Fruit fly (Drosophila melanogaster) whole organism, embryonic: ENCODE measurements around the gene Btnd.

Experiments used
- Aef1 ChIP-seq: fragments of 200-800 bp; sonication (Bioruptor generic); IDR thresholded peaks from 3 replicates; pipeline ENCODE4 v1.3.6; 2022; ENCODE audit warnings: missing biosample characterization, missing genetic modification characterization
- Atf6 ChIP-seq: fragments of 200-800 bp; sonication (Bioruptor generic); IDR thresholded peaks from 2 replicates; pipeline ENCODE4 v1.3.6; 2022; ENCODE audit warnings: missing biosample characterization, missing genetic modification characterization
- CG11247 ChIP-seq: fragments of 200-800 bp; sonication (Bioruptor generic); IDR thresholded peaks from 2 replicates; pipeline ENCODE4 v1.3.6; 2022; ENCODE audit warnings: missing biosample characterization, missing genetic modification characterization
- CG12391 ChIP-seq: fragments of 200-800 bp; sonication (Bioruptor generic); optimal IDR thresholded peaks from 3 replicates; lab custom pipeline; 2018; ENCODE audit warnings: missing biosample characterization, mild to moderate bottlenecking, missing genetic modification characterization, moderate library complexity
- CG15269 ChIP-seq: fragments of 200-800 bp; sonication (Bioruptor generic); optimal IDR thresholded peaks from 2 replicates; lab custom pipeline; 2018; ENCODE audit warnings: missing biosample characterization, mild to moderate bottlenecking, missing genetic modification characterization, moderate library complexity
- CG1647 ChIP-seq: fragments of 200-800 bp; sonication (Bioruptor generic); optimal IDR thresholded peaks from 3 replicates; lab custom pipeline; 2016; ENCODE audit warnings: missing biosample characterization, missing genetic modification characterization
- CG16779 ChIP-seq: fragments of 200-800 bp; sonication (Bioruptor generic); IDR thresholded peaks from 2 replicates; pipeline ENCODE4 v1.3.6; 2022; ENCODE audit warnings: missing biosample characterization, missing genetic modification characterization
- CG17385 ChIP-seq: fragments of 200-800 bp; sonication (Bioruptor generic); optimal IDR thresholded peaks from 3 replicates; lab custom pipeline; 2018; ENCODE audit warnings: missing biosample characterization, mild to moderate bottlenecking, missing genetic modification characterization
- CG18599 ChIP-seq: fragments of 200-800 bp; sonication (Bioruptor generic); optimal IDR thresholded peaks from 3 replicates; lab custom pipeline; 2017; ENCODE audit warnings: missing biosample characterization, missing genetic modification characterization, mild to moderate bottlenecking, moderate library complexity, missing genetic modification reagents
- CG32772 ChIP-seq: fragments of 200-800 bp; sonication (Bioruptor generic); IDR thresholded peaks from 2 replicates; pipeline ENCODE4 v1.3.6; 2022; ENCODE audit warnings: missing biosample characterization, missing genetic modification characterization
- CG34422 ChIP-seq: fragments of 200-800 bp; sonication (Bioruptor generic); IDR thresholded peaks from 3 replicates; pipeline ENCODE4 v1.3.6; 2022; ENCODE audit warnings: missing biosample characterization, missing genetic modification characterization
- CG4424 ChIP-seq: fragments of 200-800 bp; sonication (Bioruptor generic); optimal IDR thresholded peaks from 3 replicates; lab custom pipeline; 2016; ENCODE audit warnings: missing biosample characterization, missing genetic modification characterization
- CG4820 ChIP-seq: fragments of 200-800 bp; sonication (Bioruptor generic); optimal IDR thresholded peaks from 3 replicates; lab custom pipeline; 2016; ENCODE audit warnings: missing biosample characterization, missing genetic modification characterization
- CG6175 ChIP-seq: fragments of 200-800 bp; sonication (Bioruptor generic); IDR thresholded peaks from 3 replicates; pipeline ENCODE4 v1.3.6; 2022; ENCODE audit warnings: missing biosample characterization, missing genetic modification characterization
- HHEX ChIP-seq: fragments of 200-800 bp; sonication (Bioruptor generic); optimal IDR thresholded peaks from 3 replicates; lab custom pipeline; 2017; ENCODE audit warnings: missing biosample characterization, mild to moderate bottlenecking, missing genetic modification characterization, missing genetic modification reagents
- HLH3B ChIP-seq: fragments of 200-800 bp; sonication (Bioruptor generic); IDR thresholded peaks from 2 replicates; pipeline ENCODE4 v1.3.6; 2022; ENCODE audit warnings: missing biosample characterization, missing genetic modification characterization
- Hr51 ChIP-seq, 2 experiments: fragments of 200-800 bp; sonication (Bioruptor generic); optimal IDR thresholded peaks; 2 replicates in 1 of 2; 3 replicates in 1 of 2; lab custom pipeline; 2016 to 2018; ENCODE audit warnings: missing biosample characterization in 2 of 2, missing genetic modification characterization in 2 of 2, mild to moderate bottlenecking in 1 of 2, moderate library complexity in 1 of 2
- Myb ChIP-seq: fragments of 200-800 bp; sonication (Bioruptor generic); optimal IDR thresholded peaks from 2 replicates; lab custom pipeline; 2016; ENCODE audit warnings: missing biosample characterization, missing genetic modification characterization
- Optix ChIP-seq: fragments of 200-800 bp; sonication (Bioruptor generic); IDR thresholded peaks from 3 replicates; pipeline ENCODE4 v1.3.6; 2022; ENCODE audit warnings: missing biosample characterization, missing genetic modification characterization
- Trl ChIP-seq, 3 experiments: fragments of >200 bp in 2 of 3; fragments of 200-800 bp in 1 of 3; sonication (Bioruptor generic) in 1 of 3; optimal IDR thresholded peaks; 2 replicates in 1 of 3; 3 replicates in 2 of 3; lab custom pipeline; 2016 to 2017; ENCODE audit warnings: missing biosample characterization in 1 of 3, missing genetic modification characterization in 1 of 3
- chif ChIP-seq, 2 experiments: fragments of 200-800 bp; sonication (Bioruptor generic); optimal IDR thresholded peaks; 3 replicates each; lab custom pipeline; 2016; ENCODE audit warnings: missing biosample characterization in 2 of 2, missing genetic modification characterization in 2 of 2
- crc ChIP-seq: fragments of 200-800 bp; sonication (Bioruptor generic); optimal IDR thresholded peaks from 2 replicates; lab custom pipeline; 2016; ENCODE audit warnings: missing biosample characterization, missing genetic modification characterization
- dpn ChIP-seq, 2 experiments: fragments of 200-800 bp; sonication (Bioruptor generic); optimal IDR thresholded peaks; 3 replicates each; lab custom pipeline; 2016; ENCODE audit warnings: missing biosample characterization in 2 of 2, missing genetic modification characterization in 2 of 2
- dysf ChIP-seq: fragments of 200-800 bp; sonication (Bioruptor generic); IDR thresholded peaks from 3 replicates; pipeline ENCODE4 v1.3.6; 2022; ENCODE audit warnings: missing biosample characterization, missing genetic modification characterization
- esg ChIP-seq: fragments of 200-800 bp; sonication (Bioruptor generic); conservative IDR thresholded peaks from 2 replicates; pipeline ENCODE4 v1.3.6; 2022; ENCODE audit warnings: missing biosample characterization, missing genetic modification characterization
- eve ChIP-seq, 2 experiments: fragments of >200 bp; optimal IDR thresholded peaks; 2 replicates each; lab custom pipeline; 2017; ENCODE audit warnings: missing biosample characterization in 2 of 2, missing genetic modification characterization in 2 of 2
- fd96Cb ChIP-seq: fragments of 200-800 bp; sonication (Bioruptor generic); optimal IDR thresholded peaks from 2 replicates; lab custom pipeline; 2018; ENCODE audit warnings: missing biosample characterization, mild to moderate bottlenecking, missing genetic modification characterization, moderate library complexity
- gfzf ChIP-seq: fragments of 200-800 bp; sonication (Bioruptor generic); optimal IDR thresholded peaks from 2 replicates; lab custom pipeline; 2016; ENCODE audit warnings: missing biosample characterization, mild to moderate bottlenecking, missing genetic modification characterization, moderate library complexity
- gsb ChIP-seq: fragments of 200-800 bp; sonication (Bioruptor generic); IDR thresholded peaks from 2 replicates; pipeline ENCODE4 v1.3.6; 2022; ENCODE audit warnings: missing biosample characterization, missing genetic modification characterization
- lmd ChIP-seq: fragments of 200-800 bp; sonication (Bioruptor generic); IDR thresholded peaks from 2 replicates; pipeline ENCODE4 v1.3.6; 2022; ENCODE audit warnings: missing biosample characterization, missing genetic modification characterization
- mam ChIP-seq: fragments of 200-800 bp; sonication (Bioruptor generic); optimal IDR thresholded peaks from 3 replicates; lab custom pipeline; 2016; ENCODE audit warnings: missing biosample characterization, missing genetic modification characterization
- sc ChIP-seq, 3 experiments: fragments of >200 bp in 2 of 3; fragments of 200-800 bp in 1 of 3; sonication (Bioruptor generic) in 1 of 3; optimal IDR thresholded peaks; 2 replicates in 2 of 3; 3 replicates in 1 of 3; lab custom pipeline; 2017; ENCODE audit warnings: mild to moderate bottlenecking in 1 of 3, missing biosample characterization in 1 of 3, missing genetic modification characterization in 1 of 3, missing genetic modification reagents in 1 of 3
- scrt ChIP-seq: fragments of 200-800 bp; sonication (Bioruptor generic); optimal IDR thresholded peaks from 2 replicates; lab custom pipeline; 2018; ENCODE audit warnings: missing biosample characterization, mild to moderate bottlenecking, missing genetic modification characterization, moderate library complexity
- sisA ChIP-seq: fragments of 200-800 bp; sonication (Bioruptor generic); IDR thresholded peaks from 2 replicates; pipeline ENCODE4 v1.3.6; 2022; ENCODE audit warnings: missing biosample characterization, missing genetic modification characterization
- sna ChIP-seq: fragments of 200-800 bp; sonication (Bioruptor generic); IDR thresholded peaks from 2 replicates; pipeline ENCODE4 v1.3.6; 2022; ENCODE audit warnings: missing biosample characterization, missing genetic modification characterization; ENCODE audit not compliant: partially characterized antibody
- unpg ChIP-seq: fragments of 200-800 bp; sonication (Bioruptor generic); optimal IDR thresholded peaks from 3 replicates; lab custom pipeline; 2018; ENCODE audit warnings: missing biosample characterization, mild to moderate bottlenecking, missing genetic modification characterization, moderate library complexity
- zen ChIP-seq: fragments of 200-800 bp; sonication (Bioruptor generic); optimal IDR thresholded peaks from 3 replicates; lab custom pipeline; 2018; ENCODE audit warnings: missing biosample characterization, mild to moderate bottlenecking, missing genetic modification characterization, moderate library complexity
- zfh1 ChIP-seq: fragments of 200-800 bp; sonication (Bioruptor generic); IDR thresholded peaks from 3 replicates; pipeline ENCODE4 v1.3.6; 2022; ENCODE audit warnings: missing biosample characterization, missing genetic modification characterization

Gene Btnd

dm6 chrX:6179428-6179827, 39.7 kb downstream of the Btnd start (continued):
- TF ChIP-seq fd96Cb (tag; lab: Kevin White, UChicago) (peak; percentile 23), mam (peak; percentile 59), unpg (GFP tag; lab: Kevin White, UChicago) (peak; percentile 39), CG15269 (peak; percentile 42), gfzf (GFP tag; lab: Kevin White, UChicago) (no peak), HHEX (GFP tag; lab: Kevin White, UChicago) (peak; percentile 45), sna (GFP tag; lab: Robert Waterston, UW) (no peak), Atf6 (GFP tag; lab: Robert Waterston, UW) (peak; percentile 43; the same call in 1 of the 2 replicates), CG12391 (tag; lab: Kevin White, UChicago) (peak; percentile 12), Optix (GFP tag; lab: Robert Waterston, UW) (0 out of 3 replicates have a peak, but pooled peaks have one; percentile 32), crc (no peak), CG32772 (0 out of 2 replicates have a peak, but pooled peaks have one; percentile 24), zfh1 (peak; percentile 47; the same call in 2 of the 3 replicates), CG34422 (GFP tag; lab: Robert Waterston, UW) (0 out of 3 replicates have a peak, but pooled peaks have one; percentile 23), esg (GFP tag; lab: Robert Waterston, UW) (peak; percentile 52; the same call in 1 of the 2 replicates), CG1647 (GFP tag; lab: Kevin White, UChicago) (peak; percentile 4), CG6175 (GFP tag; lab: Robert Waterston, UW) (0 out of 3 replicates have a peak, but pooled peaks have one; percentile 19), HLH3B (GFP tag; lab: Robert Waterston, UW) (peak; percentile 59), Aef1 (GFP tag; lab: Robert Waterston, UW) (peak; percentile 50; the same call in 2 of the 3 replicates), Trl (optimal IDR thresholded peaks at IDR 0.05; lab: Kevin White, UChicago) (no peak), Trl (GFP tag; optimal IDR thresholded peaks at IDR 0.05; lab: Kevin White, UChicago) (peak; percentile 26), dpn (GFP tag; optimal IDR thresholded peaks at IDR 0.05; lab: Kevin White, UChicago) (peak in 1 of 2 experiments; percentile 59), Myb (GFP tag; lab: Kevin White, UChicago) (peak; percentile 9), CG18599 (GFP tag; lab: Kevin White, UChicago) (peak; percentile 69), scrt (GFP tag; lab: Kevin White, UChicago) (peak; percentile 28), CG11247 (peak; percentile 55), CG16779 (GFP tag; lab: Robert Waterston, UW) (no peak), sisA (GFP tag; lab: Robert Waterston, UW) (peak; percentile 66), zen (no peak), Hr51 (GFP tag; optimal IDR thresholded peaks at IDR 0.05; lab: Kevin White, UChicago) (peak in 1 of 2 experiments; percentile 34), gsb (no peak), chif (GFP tag; optimal IDR thresholded peaks at IDR 0.05; lab: Kevin White, UChicago) (peak in 1 of 2 experiments; percentile 6), CG4424 (GFP tag; lab: Kevin White, UChicago) (peak; percentile 2), eve (GFP tag; optimal IDR thresholded peaks at IDR 0.05; lab: Kevin White, UChicago) (peak in 1 of 2 experiments; percentile 9), lmd (GFP tag; lab: Robert Waterston, UW) (peak; percentile 47; the same call in 1 of the 2 replicates), CG17385 (peak; percentile 27), dysf (peak; percentile 55), sc (optimal IDR thresholded peaks at IDR 0.05; lab: Kevin White, UChicago) (no peak), sc (GFP tag; optimal IDR thresholded peaks at IDR 0.05; lab: Kevin White, UChicago) (no peak), CG4820 (GFP tag; lab: Kevin White, UChicago) (peak; percentile 4)
